Fruit fly (Drosophila melanogaster): ENCODE measurements around the gene Lkr.

dm6 chr3L:5510760-5511159 lies 18.4 kb downstream of the Lkr start, which contains the start of gene CG34342:
- TF ChIP-seq ttk (optimal IDR thresholded peaks at IDR 0.05) (no peak), h (optimal IDR thresholded peaks at IDR 0.05) (no peak), Myc (optimal IDR thresholded peaks at IDR 0.05) (no peak), psq (optimal IDR thresholded peaks at IDR 0.05) (no peak), insv (optimal IDR thresholded peaks at IDR 0.05) (no peak), Sin3A (optimal IDR thresholded peaks at IDR 0.05) (no peak)
